Worm (Caenorhabditis elegans) whole organism, young adult: Measurements from ENCODE around the gene cyp-33C2.

Source experiments
- B0019.2 ChIP-seq: fragments of 200-800 bp; sonication (Bioruptor generic); conservative IDR thresholded peaks from 2 replicates; pipeline ENCODE4 v1.3.6; 2022; ENCODE audit warnings: missing genetic modification reagents, missing genetic modification characterization, missing compliant biosample characterization
- B0336.3 ChIP-seq: fragments of 200-800 bp; sonication (Bioruptor generic); IDR thresholded peaks from 2 replicates; pipeline ENCODE4 v1.3.6; 2022; ENCODE audit warnings: missing genetic modification characterization, missing compliant biosample characterization
- C17E4.6 ChIP-seq: fragments of 200-800 bp; sonication (Bioruptor generic); IDR thresholded peaks from 2 replicates; pipeline ENCODE4 v1.3.6; 2022; ENCODE audit warnings: missing genetic modification reagents, missing genetic modification characterization, missing compliant biosample characterization
- F33H1.4 ChIP-seq: fragments of 200-800 bp; sonication (Bioruptor generic); IDR thresholded peaks from 2 replicates; pipeline ENCODE4 v1.3.6; 2022; ENCODE audit warnings: missing genetic modification reagents, missing genetic modification characterization, missing compliant biosample characterization
- F37B4.10 ChIP-seq: fragments of 200-800 bp; sonication (Bioruptor generic); IDR thresholded peaks from 2 replicates; pipeline ENCODE4 v1.3.6; 2022; ENCODE audit warnings: missing genetic modification characterization, missing compliant biosample characterization
- F39B2.1 ChIP-seq: fragments of 200-800 bp; sonication (Bioruptor generic); IDR thresholded peaks from 2 replicates; pipeline ENCODE4 v1.3.6; 2022; ENCODE audit warnings: missing genetic modification reagents, missing genetic modification characterization, missing compliant biosample characterization
- Y67H2A.10 ChIP-seq: fragments of 200-800 bp; sonication (Bioruptor generic); conservative IDR thresholded peaks from 2 replicates; pipeline ENCODE4 v1.3.6; 2022; ENCODE audit warnings: missing genetic modification reagents, missing genetic modification characterization, missing compliant biosample characterization
- ZK185.1 ChIP-seq: sonication (generic microtip); optimal IDR thresholded peaks from 2 replicates; lab custom pipeline; 2016; ENCODE audit warnings: mild to moderate bottlenecking, missing genetic modification characterization, missing compliant biosample characterization; ENCODE audit not compliant: poor library complexity, severe bottlenecking
- akir-1 ChIP-seq: fragments of 200-800 bp; sonication (Bioruptor generic); optimal IDR thresholded peaks from 2 replicates; lab custom pipeline; 2018; ENCODE audit warnings: mild to moderate bottlenecking, missing genetic modification characterization, moderate library complexity, missing compliant biosample characterization
- aptf-2 ChIP-seq: fragments of 200-800 bp; sonication (Bioruptor generic); conservative IDR thresholded peaks from 2 replicates; pipeline ENCODE4 v1.3.6; 2022; ENCODE audit warnings: missing genetic modification reagents, missing genetic modification characterization, missing compliant biosample characterization
- ceh-100 ChIP-seq: fragments of 200-800 bp; sonication (Bioruptor generic); IDR thresholded peaks from 2 replicates; pipeline ENCODE4 v1.3.6; 2022; ENCODE audit warnings: missing genetic modification reagents, missing genetic modification characterization, missing compliant biosample characterization
- ceh-27 ChIP-seq: fragments of 200-800 bp; sonication (Bioruptor generic); optimal IDR thresholded peaks from 2 replicates; lab custom pipeline; 2018; ENCODE audit warnings: mild to moderate bottlenecking, missing genetic modification characterization, moderate library complexity, missing compliant biosample characterization
- ceh-79 ChIP-seq: sonication (generic microtip); optimal IDR thresholded peaks from 2 replicates; lab custom pipeline; 2017; ENCODE audit warnings: mild to moderate bottlenecking, missing genetic modification characterization, missing compliant biosample characterization
- ceh-91 ChIP-seq: fragments of 200-800 bp; sonication (Bioruptor generic); IDR thresholded peaks from 2 replicates; pipeline ENCODE4 v1.3.6; 2022; ENCODE audit warnings: missing genetic modification reagents, missing genetic modification characterization, missing compliant biosample characterization
- die-1 ChIP-seq: sonication (generic microtip); optimal IDR thresholded peaks from 2 replicates; lab custom pipeline; 2016; ENCODE audit warnings: missing genotype, mild to moderate bottlenecking, missing genetic modification characterization, missing compliant biosample characterization
- efl-1 ChIP-seq: fragments of 150-350 bp; optimal IDR thresholded peaks from 2 replicates; lab custom pipeline; 2014; ENCODE audit warnings: missing biosample characterization, missing genetic modification reagents, missing genetic modification characterization
- egl-18 ChIP-seq: fragments of 200-800 bp; sonication (Bioruptor generic); IDR thresholded peaks from 2 replicates; pipeline ENCODE4 v1.3.6; 2022; ENCODE audit warnings: missing genetic modification reagents, missing genetic modification characterization, missing compliant biosample characterization
- egl-44 ChIP-seq: fragments of 200-800 bp; sonication (Bioruptor generic); IDR thresholded peaks from 2 replicates; pipeline ENCODE4 v1.3.6; 2022; ENCODE audit warnings: missing genetic modification reagents, missing genetic modification characterization, missing compliant biosample characterization
- ekl-4 ChIP-seq: fragments of 200-800 bp; sonication (Bioruptor generic); IDR thresholded peaks from 2 replicates; pipeline ENCODE4 v1.3.6; 2022; ENCODE audit warnings: missing genetic modification reagents, missing genetic modification characterization, missing compliant biosample characterization
- fkh-3 ChIP-seq: sonication (generic microtip); optimal IDR thresholded peaks from 2 replicates; lab custom pipeline; 2016; ENCODE audit warnings: mild to moderate bottlenecking, missing genetic modification characterization, missing compliant biosample characterization
- let-607 ChIP-seq, 2 experiments: fragments of 200-800 bp in 1 of 2; sonication (Bioruptor generic) in 1 of 2; sonication (generic microtip) in 1 of 2; optimal IDR thresholded peaks; 2 replicates each; lab custom pipeline; 2016 to 2018; ENCODE audit warnings: mild to moderate bottlenecking in 2 of 2, missing compliant biosample characterization in 2 of 2, missing genetic modification characterization in 2 of 2, moderate library complexity in 2 of 2, missing genotype in 1 of 2
- lin-35 ChIP-seq, 3 experiments: fragments of 150-350 bp in 2 of 3; sonication (generic microtip) in 1 of 3; optimal IDR thresholded peaks; 2 replicates each; lab custom pipeline; 2014 to 2018; ENCODE audit warnings: missing biosample characterization in 3 of 3, missing genetic modification characterization in 3 of 3, missing genetic modification reagents in 3 of 3
- madf-10 ChIP-seq: sonication (generic microtip); optimal IDR thresholded peaks from 2 replicates; lab custom pipeline; 2016; ENCODE audit warnings: mild to moderate bottlenecking, missing genetic modification characterization, missing compliant biosample characterization
- madf-3 ChIP-seq: fragments of 200-800 bp; sonication (Bioruptor generic); IDR thresholded peaks from 2 replicates; pipeline ENCODE4 v1.3.6; 2022; ENCODE audit warnings: missing genetic modification reagents, missing genetic modification characterization, missing compliant biosample characterization
- madf-6 ChIP-seq: fragments of 200-800 bp; sonication (Bioruptor generic); IDR thresholded peaks from 2 replicates; pipeline ENCODE4 v1.3.6; 2022; ENCODE audit warnings: missing genetic modification reagents, missing genetic modification characterization, missing compliant biosample characterization
- mel-28 ChIP-seq: sonication (generic microtip); optimal IDR thresholded peaks from 2 replicates; lab custom pipeline; 2016; ENCODE audit warnings: borderline replicate concordance, mild to moderate bottlenecking, missing genetic modification characterization, missing compliant biosample characterization
- nfya-2 ChIP-seq: fragments of 200-800 bp; sonication (Bioruptor generic); IDR thresholded peaks from 2 replicates; pipeline ENCODE4 v1.3.6; 2022; ENCODE audit warnings: missing genetic modification reagents, missing genetic modification characterization, missing compliant biosample characterization
- nhr-179 ChIP-seq: sonication (generic microtip); optimal IDR thresholded peaks from 2 replicates; lab custom pipeline; 2016; ENCODE audit warnings: mild to moderate bottlenecking, missing genetic modification characterization, missing compliant biosample characterization
- nhr-27 ChIP-seq: fragments of 200-800 bp; sonication (Bioruptor generic); optimal IDR thresholded peaks from 2 replicates; lab custom pipeline; 2018; ENCODE audit warnings: mild to moderate bottlenecking, missing genetic modification characterization, moderate library complexity, missing compliant biosample characterization
- rec-8 ChIP-seq, 2 experiments: sonication (generic microtip); optimal IDR thresholded peaks; 2 replicates each; lab custom pipeline; 2016; ENCODE audit warnings: mild to moderate bottlenecking in 2 of 2, missing genetic modification characterization in 2 of 2, missing genetic modification reagents in 2 of 2, missing genotype in 2 of 2, missing biosample characterization in 1 of 2, missing compliant biosample characterization in 1 of 2, moderate library complexity in 1 of 2
- snpc-1.1 ChIP-seq: sonication (generic microtip); optimal IDR thresholded peaks from 2 replicates; lab custom pipeline; 2017; ENCODE audit warnings: missing genetic modification characterization, mild to moderate bottlenecking, missing compliant biosample characterization, antibody characterized with exemption, moderate library complexity, missing genotype, missing genetic modification reagents; ENCODE audit not compliant: insufficient read depth
- snpc-1.3 ChIP-seq: sonication (generic microtip); optimal IDR thresholded peaks from 2 replicates; lab custom pipeline; 2017; ENCODE audit warnings: missing genetic modification characterization, mild to moderate bottlenecking, missing compliant biosample characterization, antibody characterized with exemption, moderate library complexity, missing genotype, missing genetic modification reagents; ENCODE audit not compliant: insufficient read depth
- snpc-3.4 ChIP-seq: sonication (generic microtip); optimal IDR thresholded peaks from 2 replicates; lab custom pipeline; 2017; ENCODE audit warnings: missing genetic modification characterization, mild to moderate bottlenecking, missing compliant biosample characterization, antibody characterized with exemption, moderate library complexity, missing genotype, missing genetic modification reagents
- sptf-2 ChIP-seq: fragments of 200-800 bp; sonication (Bioruptor generic); optimal IDR thresholded peaks from 2 replicates; lab custom pipeline; 2018; ENCODE audit warnings: mild to moderate bottlenecking, missing genetic modification characterization, missing compliant biosample characterization
- tbp1 ChIP-seq: fragments of 200-800 bp; sonication (Bioruptor generic); optimal IDR thresholded peaks from 2 replicates; lab custom pipeline; 2018; ENCODE audit warnings: mild to moderate bottlenecking, missing genetic modification characterization, missing compliant biosample characterization
- tlf-1 ChIP-seq: fragments of 200-800 bp; sonication (Bioruptor generic); optimal IDR thresholded peaks from 2 replicates; lab custom pipeline; 2018; ENCODE audit warnings: mild to moderate bottlenecking, missing genetic modification characterization, missing compliant biosample characterization
- unc-62 ChIP-seq: fragments of 150-350 bp; optimal IDR thresholded peaks from 2 replicates; lab custom pipeline; 2014; ENCODE audit warnings: missing biosample characterization, missing genetic modification reagents, missing genetic modification characterization
- xnd-1 ChIP-seq: sonication (generic microtip); optimal IDR thresholded peaks from 2 replicates; lab custom pipeline; 2016; ENCODE audit warnings: missing genotype, missing genetic modification reagents, missing genetic modification characterization, missing compliant biosample characterization
- zfh-2 ChIP-seq: fragments of 200-800 bp; sonication (Bioruptor generic); conservative IDR thresholded peaks from 2 replicates; pipeline ENCODE4 v1.3.6; 2022; ENCODE audit warnings: missing genetic modification reagents, missing genetic modification characterization, missing compliant biosample characterization
- ztf-26 ChIP-seq: sonication (generic microtip); optimal IDR thresholded peaks from 2 replicates; lab custom pipeline; 2017; ENCODE audit warnings: missing genetic modification characterization, missing compliant biosample characterization
- ztf-3 ChIP-seq: fragments of 200-800 bp; sonication (Bioruptor generic); optimal IDR thresholded peaks from 2 replicates; lab custom pipeline; 2018; ENCODE audit warnings: mild to moderate bottlenecking, missing genetic modification characterization, missing compliant biosample characterization

Gene cyp-33C2

DNA sequence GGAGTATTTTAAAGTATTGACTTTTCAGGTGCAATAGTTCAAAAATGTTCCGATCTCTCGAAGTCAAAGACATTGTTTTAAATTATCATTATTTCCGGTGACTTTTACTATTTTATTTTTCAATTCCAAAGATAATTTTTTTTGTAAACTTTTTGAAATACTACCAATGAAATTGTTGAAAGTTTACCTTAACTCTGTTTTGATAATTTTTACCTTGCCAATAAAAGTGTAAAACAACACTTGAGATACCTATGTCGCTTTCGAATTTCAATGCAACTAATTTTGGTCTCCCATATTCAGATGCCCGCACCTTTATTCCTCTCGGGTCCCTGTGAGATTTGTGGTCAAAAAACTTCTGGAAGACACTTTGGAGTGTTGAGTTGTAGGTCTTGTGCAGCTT lies 41.8 kb downstream of the cyp-33C2 start, which contains the start of gene nhr-103:
TSS of gene nhr-103 (plus strand) at position 301 of the 400 bp plus-strand sequence.
- TF ChIP-seq ZK185.1 (tag; lab: Kevin White, UChicago) (no peak), zfh-2 (GFP tag; lab: Robert Waterston, UW) (no peak), fkh-3 (tag; lab: Kevin White, UChicago) (no peak), egl-44 (GFP tag; lab: Robert Waterston, UW) (no peak), ztf-3 (no peak), F39B2.1 (GFP tag; lab: Robert Waterston, UW) (no peak), nfya-2 (no peak), akir-1 (GFP tag; lab: Kevin White, UChicago) (no peak), sptf-2 (GFP tag; lab: Kevin White, UChicago) (no peak), rec-8 (tag; optimal IDR thresholded peaks at IDR 0.05; lab: Kevin White, UChicago) (no peak), ceh-100 (GFP tag; lab: Robert Waterston, UW) (no peak), let-607 (tag; optimal IDR thresholded peaks at IDR 0.05; lab: Kevin White, UChicago) (no peak), B0336.3 (GFP tag; lab: Robert Waterston, UW) (no peak), snpc-3.4 (tag; lab: Kevin White, UChicago) (no peak), ceh-79 (no peak)

DNA sequence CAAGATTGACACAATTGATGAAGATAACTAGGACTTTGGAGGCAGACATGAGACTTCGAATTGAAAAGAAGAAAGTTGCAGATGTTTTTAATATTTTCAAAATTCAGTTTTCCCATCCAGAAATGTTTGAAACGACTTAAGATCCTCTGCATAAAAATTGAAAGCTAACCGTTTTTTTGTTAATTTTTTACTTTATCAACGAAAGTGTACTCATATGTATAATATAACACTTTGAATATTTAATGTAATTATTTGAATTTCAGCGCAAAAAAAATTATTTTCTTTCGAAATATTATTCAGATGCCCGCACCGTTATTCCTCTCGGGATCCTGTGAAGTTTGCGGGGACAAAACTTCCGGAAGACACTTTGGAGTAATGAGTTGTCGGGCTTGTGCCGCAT lies 43.6 kb downstream of the cyp-33C2 start, which contains the start of gene nhr-18:
TSS of gene nhr-18 (plus strand) at position 301 of the 400 bp plus-strand sequence.
- TF ChIP-seq tlf-1 (GFP tag; lab: Kevin White, UChicago) (no peak), ceh-79 (no peak), nhr-179 (tag; lab: Kevin White, UChicago) (no peak), ceh-91 (no peak), ceh-27 (no peak), snpc-1.1 (tag; lab: Kevin White, UChicago) (no peak), zfh-2 (GFP tag; lab: Robert Waterston, UW) (no peak), efl-1 (GFP tag; lab: Kevin White, UChicago) (no peak), unc-62 (GFP tag; lab: Kevin White, UChicago) (no peak), Y67H2A.10 (GFP tag; lab: Robert Waterston, UW) (no peak), mel-28 (tag; lab: Kevin White, UChicago) (no peak), die-1 (tag; lab: Kevin White, UChicago) (no peak), nhr-27 (no peak), tbp1 (no peak), xnd-1 (tag; lab: Kevin White, UChicago) (no peak)

ce11 chrV:2228781-2229180 lies 45.5 kb downstream of the cyp-33C2 start, which contains the start of gene nhr-126:
TSS of gene nhr-126 (plus strand) at chrV:2229081.
- TF ChIP-seq ceh-27 (no peak), snpc-1.3 (no peak), C17E4.6 (GFP tag; lab: Robert Waterston, UW) (no peak), ceh-79 (no peak), F33H1.4 (no peak), B0019.2 (GFP tag; lab: Robert Waterston, UW) (no peak), lin-35 (GFP tag; optimal IDR thresholded peaks at IDR 0.05; lab: Kevin White, UChicago) (no peak), egl-18 (GFP tag; lab: Robert Waterston, UW) (no peak), aptf-2 (GFP tag; lab: Robert Waterston, UW) (no peak), F37B4.10 (GFP tag; lab: Robert Waterston, UW) (no peak), madf-10 (tag; lab: Kevin White, UChicago) (no peak), ztf-26 (tag; lab: Kevin White, UChicago) (no peak), madf-3 (GFP tag; lab: Robert Waterston, UW) (no peak), madf-6 (GFP tag; lab: Robert Waterston, UW) (no peak), ekl-4 (GFP tag; lab: Robert Waterston, UW) (no peak)
- TF ChIP-seq, all 124 proteins: peak for 0
